Worm (Caenorhabditis elegans) whole organism, L4 larva: ENCODE measurements around the gene ZC204.6.
"Not testable (repeated sequence)": the region's sequence is repeated elsewhere in the genome, so short reads cannot be mapped to it uniquely, and the experiment has no call there.

ENCODE experiments used
- aly-2 ChIP-seq: sonication (generic microtip); optimal IDR thresholded peaks from 2 replicates; lab custom pipeline; 2018; ENCODE audit warnings: missing biosample characterization, missing genetic modification characterization
- mdl-1 ChIP-seq, 2 experiments: fragments of 150-350 bp in 1 of 2; sonication (generic microtip) in 1 of 2; optimal IDR thresholded peaks; 2 replicates each; lab custom pipeline; 2014 to 2017; ENCODE audit warnings: missing biosample characterization in 2 of 2, missing genetic modification characterization in 2 of 2
- nhr-28 ChIP-seq: fragments of 150-350 bp; optimal IDR thresholded peaks from 2 replicates; lab custom pipeline; 2014; ENCODE audit warnings: missing biosample characterization, missing genetic modification characterization
- nhr-42 ChIP-seq: fragments of 200-800 bp; sonication (Bioruptor generic); IDR thresholded peaks from 2 replicates; pipeline ENCODE4 v1.3.6; 2022; ENCODE audit warnings: missing genetic modification characterization, missing compliant biosample characterization
- nhr-77 ChIP-seq: fragments of 150-350 bp; optimal IDR thresholded peaks from 2 replicates; lab custom pipeline; 2014; ENCODE audit warnings: missing biosample characterization, missing genetic modification characterization
- tag-97 ChIP-seq: fragments of 200-800 bp; sonication (Bioruptor generic); IDR thresholded peaks from 2 replicates; pipeline ENCODE4 v1.3.6; 2022; ENCODE audit warnings: missing genetic modification characterization, missing compliant biosample characterization
- tra-1 ChIP-seq: fragments of 200-800 bp; sonication (Bioruptor generic); IDR thresholded peaks from 2 replicates; pipeline ENCODE4 v1.3.6; 2022; ENCODE audit warnings: missing genetic modification reagents, missing genetic modification characterization, missing compliant biosample characterization
- zip-11 ChIP-seq: fragments of 200-800 bp; sonication (Bioruptor generic); IDR thresholded peaks from 2 replicates; pipeline ENCODE4 v1.3.6; 2022; ENCODE audit warnings: missing genetic modification characterization, missing compliant biosample characterization

ce11 chrII:1627783-1628182 lies 16.8 kb downstream of the ZC204.6 start, which contains the start of gene C08E3.15:
- TF ChIP-seq zip-11 (GFP tag; lab: Robert Waterston, UW); nhr-77; tra-1; nhr-42 (GFP tag; lab: Robert Waterston, UW); aly-2 (tag; lab: Kevin White, UChicago); nhr-28; mdl-1 (tag; optimal IDR thresholded peaks at IDR 0.05; lab: Kevin White, UChicago); tag-97 (GFP tag; lab: Robert Waterston, UW): not testable (repeated sequence)
